Fruit fly (Drosophila melanogaster) S2 (cell line): Measurements from ENCODE around the gene mthl2.

Experiments used
- CG8478 ChIP-seq: fragments of >200 bp; optimal IDR thresholded peaks from 2 replicates; lab custom pipeline; 2018
- CTCF ChIP-seq, 2 experiments: fragments of >200 bp; optimal IDR thresholded peaks; 2 replicates each; lab custom pipeline; 2018

- no peak for TF ChIP-seq CG8478 (lab: Kevin White, UChicago)
- TF ChIP-seq CTCF (optimal IDR thresholded peaks at IDR 0.05; lab: Kevin White, UChicago) = no peak
These were observed 12.2 kb upstream of the mthl2 start, which contains the start of gene spo for dm6 chr3L:5592437-5592836.
